Fruit fly (Drosophila melanogaster): ENCODE measurements around the gene CG8478.

CG8478 gene

DNA sequence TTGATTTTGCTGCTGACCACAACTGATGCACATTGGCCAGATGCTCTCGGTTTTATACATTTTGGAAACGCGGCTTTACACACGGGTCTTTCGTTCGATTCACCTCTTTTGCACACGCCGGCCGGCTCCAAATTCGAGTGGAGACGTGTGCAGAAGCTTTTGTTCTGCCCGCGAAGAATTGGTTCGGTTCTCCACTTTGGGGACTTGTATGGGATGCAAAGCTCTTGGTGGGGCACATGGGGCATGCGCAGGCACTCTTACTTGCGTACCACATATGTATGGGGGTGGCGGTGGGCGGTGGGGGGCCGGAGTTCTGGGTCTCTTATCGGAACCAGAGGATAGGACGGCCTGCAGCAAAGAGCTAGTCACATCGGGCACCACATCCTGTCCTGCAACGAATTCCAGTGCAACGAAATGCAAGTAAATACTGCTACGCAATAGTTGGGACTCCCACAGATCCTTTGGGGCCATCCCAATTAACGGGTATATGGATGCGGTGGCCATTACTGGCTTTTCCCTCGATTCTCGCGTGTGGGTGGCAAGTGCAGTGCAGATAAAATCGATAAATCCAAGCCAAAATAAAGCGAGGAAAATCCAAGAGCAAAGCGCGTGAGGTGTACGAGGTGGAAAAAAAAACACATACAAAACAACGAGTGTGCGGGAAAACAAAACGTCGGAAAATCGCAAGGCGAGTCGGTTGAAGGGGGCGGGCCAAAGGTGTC lies 21.1 kb downstream of the CG8478 start, which contains the start of the genes MtnA and CG8500 (continued):
- TF ChIP-seq Meics (GFP tag; optimal IDR thresholded peaks at IDR 0.05) (no peak), Dp (GFP tag; optimal IDR thresholded peaks at IDR 0.05) (peak; percentile 64), CG13894 (tag; optimal IDR thresholded peaks at IDR 0.05) (peak; percentile 26), CG5245 (GFP tag; optimal IDR thresholded peaks at IDR 0.05) (no peak), CG6683 (GFP tag; optimal IDR thresholded peaks at IDR 0.05) (peak; percentile 11), Xrp1 (GFP tag; IDR thresholded peaks at IDR 0.05) (no peak)

DNA sequence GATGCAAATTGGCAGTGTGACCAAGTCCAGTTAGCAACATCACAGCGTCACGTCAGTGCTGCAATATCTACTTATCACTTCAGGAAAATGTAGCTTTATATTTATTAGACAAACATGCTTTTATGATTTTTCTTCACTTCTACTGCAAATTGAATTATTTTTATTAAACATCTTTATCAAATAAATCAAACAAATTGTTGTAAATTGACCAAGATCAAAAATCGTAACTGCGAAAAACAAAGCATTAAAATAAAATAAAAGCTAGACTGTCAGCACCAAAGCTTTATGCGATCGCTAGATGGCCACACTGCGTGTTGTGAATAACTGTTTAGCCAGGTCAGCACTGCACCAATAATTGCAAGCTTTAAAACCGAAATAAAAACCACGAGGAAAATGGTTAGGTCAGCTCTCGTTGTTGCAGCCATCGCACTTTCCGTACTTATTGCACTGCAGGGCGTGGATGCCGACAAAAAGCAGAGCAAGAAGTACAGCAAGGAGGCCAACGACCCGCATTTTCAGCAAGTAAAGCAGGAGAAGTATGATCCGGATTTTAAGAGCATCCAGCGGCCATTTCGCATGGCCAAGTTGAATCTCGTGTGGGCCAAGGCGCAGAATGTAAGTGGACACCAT lies 27.8 kb downstream of the CG8478 start, which contains the start of the genes CG12945 and CG8507:
Gene CG12945, minus strand, starts transcription at position 45 of the 630 bp plus-strand sequence.
Gene CG8507, plus strand, starts transcription at position 307 of the 630 bp plus-strand sequence.
- TF ChIP-seq wek (GFP tag; optimal IDR thresholded peaks at IDR 0.05) (no peak), chif (GFP tag; optimal IDR thresholded peaks at IDR 0.05) (peak in 1 of 2 experiments; percentile 37), Dip2 (GFP tag; IDR thresholded peaks at IDR 0.05) (no peak), trem (tag; optimal IDR thresholded peaks at IDR 0.05) (peak; percentile 34), CG18599 (GFP tag; optimal IDR thresholded peaks at IDR 0.05) (no peak), CG1529 (GFP tag; optimal IDR thresholded peaks at IDR 0.05) (no peak), fd3F (GFP tag; optimal IDR thresholded peaks at IDR 0.05) (no peak), H2.0 (GFP tag; IDR thresholded peaks at IDR 0.05) (no peak), CG8089 (GFP tag; optimal IDR thresholded peaks at IDR 0.05) (no peak), hkb (optimal IDR thresholded peaks at IDR 0.05) (no peak), hkb (GFP tag; IDR thresholded peaks at IDR 0.05) (no peak), ci (GFP tag; IDR thresholded peaks at IDR 0.05) (no peak), Dad (GFP tag; optimal IDR thresholded peaks at IDR 0.05) (peak; percentile 26), sim (GFP tag; IDR thresholded peaks at IDR 0.05) (no peak), CG11085 (GFP tag; IDR thresholded peaks at IDR 0.05) (no peak), CG2120 (GFP tag; optimal IDR thresholded peaks at IDR 0.05) (peak; percentile 79), CG9215 (GFP tag; IDR thresholded peaks at IDR 0.05) (peak; percentile 29; the same call in 1 of the 2 replicates), CG18476 (GFP tag; optimal IDR thresholded peaks at IDR 0.05) (peak; percentile 26), sna (GFP tag; IDR thresholded peaks at IDR 0.05; ENCODE audit: partially characterized antibody) (no peak), CG5245 (GFP tag; optimal IDR thresholded peaks at IDR 0.05) (peak; percentile 2), croc (GFP tag; conservative IDR thresholded peaks at IDR 0.05) (no peak), tap (tag; optimal IDR thresholded peaks at IDR 0.05) (no peak), CG7271 (tag; optimal IDR thresholded peaks at IDR 0.05) (no peak), CG12769 (tag; optimal IDR thresholded peaks at IDR 0.05) (no peak), shn (GFP tag; optimal IDR thresholded peaks at IDR 0.05) (peak; percentile 53), CG6272 (GFP tag; IDR thresholded peaks at IDR 0.05) (no peak), CG1024 (GFP tag; IDR thresholded peaks at IDR 0.05) (no peak), CG2116 (GFP tag; optimal IDR thresholded peaks at IDR 0.05) (peak; percentile 59), CG31224 (GFP tag; IDR thresholded peaks at IDR 0.05) (peak; percentile 20; the same call in 1 of the 2 replicates), hth (optimal IDR thresholded peaks at IDR 0.05) (no peak), CG3995 (GFP tag; optimal IDR thresholded peaks at IDR 0.05) (peak; percentile 88), ara (GFP tag; IDR thresholded peaks at IDR 0.05) (no peak), nom (GFP tag; optimal IDR thresholded peaks at IDR 0.05) (peak; percentile 8), usp (GFP tag; optimal IDR thresholded peaks at IDR 0.05) (no peak), Dll (GFP tag; IDR thresholded peaks at IDR 0.05; ENCODE audit: partially characterized antibody) (0 out of 4 replicates have a peak, but pooled peaks have one; percentile 37), CG13775 (GFP tag; optimal IDR thresholded peaks at IDR 0.05) (peak; percentile 58), bowl (GFP tag; IDR thresholded peaks at IDR 0.05) (no peak), Xrp1 (GFP tag; IDR thresholded peaks at IDR 0.05) (peak; percentile 26; the same call in 1 of the 2 replicates), mirr (GFP tag; optimal IDR thresholded peaks at IDR 0.05) (no peak), p53 (GFP tag; optimal IDR thresholded peaks at IDR 0.05) (no peak), CG10147 (GFP tag; optimal IDR thresholded peaks at IDR 0.05) (peak; percentile 58), her (GFP tag; optimal IDR thresholded peaks at IDR 0.05) (no peak), PHDP (tag; optimal IDR thresholded peaks at IDR 0.05) (peak; percentile 48), CG30020 (tag; optimal IDR thresholded peaks at IDR 0.05) (peak; percentile 52)

Data from whole organism, embryonic.